Fruit fly (Drosophila melanogaster) whole organism, embryonic: Measurements from ENCODE around the gene Rpp30.

ENCODE experiments used
- Aef1 ChIP-seq: fragments of 200-800 bp; sonication (Bioruptor generic); IDR thresholded peaks from 3 replicates; pipeline ENCODE4 v1.3.6; 2022; ENCODE audit warnings: missing biosample characterization, missing genetic modification characterization
- Atf-2 ChIP-seq: fragments of 200-800 bp; sonication (Bioruptor generic); optimal IDR thresholded peaks from 2 replicates; lab custom pipeline; 2016; ENCODE audit warnings: missing biosample characterization, missing genetic modification characterization
- Atf6 ChIP-seq: fragments of 200-800 bp; sonication (Bioruptor generic); IDR thresholded peaks from 2 replicates; pipeline ENCODE4 v1.3.6; 2022; ENCODE audit warnings: missing biosample characterization, missing genetic modification characterization
- Bdp1 ChIP-seq: fragments of 200-800 bp; sonication (Bioruptor generic); optimal IDR thresholded peaks from 3 replicates; lab custom pipeline; 2016; ENCODE audit warnings: missing biosample characterization, missing genetic modification characterization
- CG11093 ChIP-seq: fragments of 200-800 bp; sonication (Bioruptor generic); IDR thresholded peaks from 3 replicates; pipeline ENCODE4 v1.3.6; 2022; ENCODE audit warnings: missing biosample characterization, missing genetic modification characterization
- CG12155 ChIP-seq: fragments of 200-800 bp; sonication (Bioruptor generic); optimal IDR thresholded peaks from 3 replicates; lab custom pipeline; 2016; ENCODE audit warnings: missing biosample characterization, missing genetic modification characterization
- CG1233 ChIP-seq: fragments of 200-800 bp; sonication (Bioruptor generic); optimal IDR thresholded peaks from 4 replicates; lab custom pipeline; 2018; ENCODE audit warnings: missing biosample characterization, mild to moderate bottlenecking, missing genetic modification characterization
- CG14710 ChIP-seq: fragments of 200-800 bp; sonication (Bioruptor generic); optimal IDR thresholded peaks from 3 replicates; lab custom pipeline; 2019; ENCODE audit warnings: missing biosample characterization, mild to moderate bottlenecking, missing genetic modification characterization, moderate library complexity
- CG14965 ChIP-seq: fragments of 200-800 bp; sonication (Bioruptor generic); optimal IDR thresholded peaks from 2 replicates; lab custom pipeline; 2016; ENCODE audit warnings: missing biosample characterization, missing genetic modification characterization, borderline replicate concordance
- CG18476 ChIP-seq: fragments of 200-800 bp; sonication (Bioruptor generic); optimal IDR thresholded peaks from 2 replicates; lab custom pipeline; 2016; ENCODE audit warnings: missing biosample characterization, mild to moderate bottlenecking, missing genetic modification characterization
- CG2120 ChIP-seq: fragments of 200-800 bp; sonication (Bioruptor generic); optimal IDR thresholded peaks from 3 replicates; lab custom pipeline; 2016; ENCODE audit warnings: missing biosample characterization, missing genetic modification characterization
- CG30403 ChIP-seq: fragments of 200-800 bp; sonication (Bioruptor generic); optimal IDR thresholded peaks from 3 replicates; lab custom pipeline; 2016; ENCODE audit warnings: missing biosample characterization, missing genetic modification characterization
- CG34422 ChIP-seq: fragments of 200-800 bp; sonication (Bioruptor generic); IDR thresholded peaks from 3 replicates; pipeline ENCODE4 v1.3.6; 2022; ENCODE audit warnings: missing biosample characterization, missing genetic modification characterization
- CG6654 ChIP-seq: fragments of 200-800 bp; sonication (Bioruptor generic); optimal IDR thresholded peaks from 2 replicates; lab custom pipeline; 2017; ENCODE audit warnings: missing biosample characterization, mild to moderate bottlenecking, missing genetic modification characterization
- CG8388 ChIP-seq: fragments of 200-800 bp; sonication (Bioruptor generic); optimal IDR thresholded peaks from 2 replicates; lab custom pipeline; 2019; ENCODE audit warnings: missing biosample characterization, mild to moderate bottlenecking, missing genetic modification characterization, moderate library complexity
- D ChIP-seq, 2 experiments: fragments of 200-800 bp in 1 of 2; fragments of >200 bp in 1 of 2; sonication (Bioruptor generic) in 1 of 2; optimal IDR thresholded peaks; 2 replicates in 1 of 2; 3 replicates in 1 of 2; lab custom pipeline; 2017; ENCODE audit warnings: mild to moderate bottlenecking in 1 of 2, missing biosample characterization in 1 of 2, missing genetic modification characterization in 1 of 2, missing genetic modification reagents in 1 of 2
- D19A ChIP-seq: fragments of 200-800 bp; optimal IDR thresholded peaks from 3 replicates; lab custom pipeline; 2019; ENCODE audit warnings: missing biosample characterization, mild to moderate bottlenecking, missing genetic modification characterization, moderate library complexity
- Dp ChIP-seq: fragments of 200-800 bp; sonication (Bioruptor generic); optimal IDR thresholded peaks from 2 replicates; lab custom pipeline; 2018; ENCODE audit warnings: missing biosample characterization, mild to moderate bottlenecking, missing genetic modification characterization, moderate library complexity
- Elba2 ChIP-seq: fragments of 200-800 bp; sonication (Bioruptor generic); optimal IDR thresholded peaks from 3 replicates; lab custom pipeline; 2016; ENCODE audit warnings: missing biosample characterization, missing genetic modification characterization
- Ets97D ChIP-seq: fragments of 200-800 bp; sonication (Bioruptor generic); optimal IDR thresholded peaks from 3 replicates; lab custom pipeline; 2016; ENCODE audit warnings: missing biosample characterization, missing genetic modification characterization
- HHEX ChIP-seq: fragments of 200-800 bp; sonication (Bioruptor generic); optimal IDR thresholded peaks from 3 replicates; lab custom pipeline; 2017; ENCODE audit warnings: missing biosample characterization, mild to moderate bottlenecking, missing genetic modification characterization, missing genetic modification reagents
- HLH3B ChIP-seq: fragments of 200-800 bp; sonication (Bioruptor generic); IDR thresholded peaks from 2 replicates; pipeline ENCODE4 v1.3.6; 2022; ENCODE audit warnings: missing biosample characterization, missing genetic modification characterization
- HLH54F ChIP-seq: fragments of 200-800 bp; sonication (Bioruptor generic); optimal IDR thresholded peaks from 3 replicates; lab custom pipeline; 2016; ENCODE audit warnings: missing biosample characterization, missing genetic modification characterization
- Hmx ChIP-seq: fragments of 200-800 bp; sonication (Bioruptor generic); optimal IDR thresholded peaks from 2 replicates; lab custom pipeline; 2016; ENCODE audit warnings: missing biosample characterization, missing genetic modification characterization
- Lpt ChIP-seq: fragments of >200 bp; optimal IDR thresholded peaks from 2 replicates; lab custom pipeline; 2018; ENCODE audit warnings: missing biosample characterization, missing genetic modification characterization
- Med ChIP-seq: fragments of 200-800 bp; sonication (Bioruptor generic); peaks from one replicate; lab custom pipeline; 2016; ENCODE audit warnings: missing biosample characterization, missing genetic modification characterization, mild to moderate bottlenecking, inconsistent platforms, moderate library complexity
- Nf-YB ChIP-seq: fragments of 200-800 bp; sonication (Bioruptor generic); optimal IDR thresholded peaks from 3 replicates; lab custom pipeline; 2019; ENCODE audit warnings: missing biosample characterization, mild to moderate bottlenecking, missing genetic modification characterization, moderate library complexity
- NfI ChIP-seq: fragments of 200-800 bp; sonication (Bioruptor generic); optimal IDR thresholded peaks from 3 replicates; lab custom pipeline; 2018; ENCODE audit warnings: missing biosample characterization, mild to moderate bottlenecking, missing genetic modification characterization, moderate library complexity
- Ssrp ChIP-seq: fragments of 200-800 bp; sonication (Bioruptor generic); optimal IDR thresholded peaks from 2 replicates; lab custom pipeline; 2018; ENCODE audit warnings: missing biosample characterization, mild to moderate bottlenecking, missing genetic modification characterization, moderate library complexity
- Trl ChIP-seq, 3 experiments: fragments of >200 bp in 2 of 3; fragments of 200-800 bp in 1 of 3; sonication (Bioruptor generic) in 1 of 3; optimal IDR thresholded peaks; 2 replicates in 1 of 3; 3 replicates in 2 of 3; lab custom pipeline; 2016 to 2017; ENCODE audit warnings: missing biosample characterization in 1 of 3, missing genetic modification characterization in 1 of 3
- Usf ChIP-seq: fragments of 200-800 bp; sonication (Bioruptor generic); optimal IDR thresholded peaks from 2 replicates; lab custom pipeline; 2017; ENCODE audit warnings: missing genotype, missing biosample characterization, missing genetic modification characterization
- ara ChIP-seq: fragments of 200-800 bp; sonication (Bioruptor generic); IDR thresholded peaks from 2 replicates; pipeline ENCODE4 v1.3.6; 2022; ENCODE audit warnings: missing biosample characterization, missing genetic modification characterization
- ato ChIP-seq: fragments of 200-800 bp; sonication (Bioruptor generic); IDR thresholded peaks from 2 replicates; pipeline ENCODE4 v1.3.6; 2022; ENCODE audit warnings: missing biosample characterization, missing genetic modification characterization; ENCODE audit not compliant: partially characterized antibody
- az2 ChIP-seq: fragments of 200-800 bp; sonication (Bioruptor generic); optimal IDR thresholded peaks from 3 replicates; lab custom pipeline; 2016; ENCODE audit warnings: missing biosample characterization, missing genetic modification characterization
- bcd ChIP-seq: fragments of 200-800 bp; sonication (Bioruptor generic); optimal IDR thresholded peaks from 2 replicates; lab custom pipeline; 2017; ENCODE audit warnings: missing biosample characterization, mild to moderate bottlenecking, missing genetic modification characterization
- cg ChIP-seq: fragments of 200-800 bp; sonication (Bioruptor generic); optimal IDR thresholded peaks from 3 replicates; lab custom pipeline; 2019; ENCODE audit warnings: missing biosample characterization, mild to moderate bottlenecking, missing genetic modification characterization, moderate library complexity
- corto ChIP-seq: fragments of 200-800 bp; sonication (Bioruptor generic); optimal IDR thresholded peaks from 2 replicates; lab custom pipeline; 2016; ENCODE audit warnings: missing biosample characterization, mild to moderate bottlenecking, missing genetic modification characterization, moderate library complexity
- crc ChIP-seq: fragments of 200-800 bp; sonication (Bioruptor generic); optimal IDR thresholded peaks from 2 replicates; lab custom pipeline; 2016; ENCODE audit warnings: missing biosample characterization, missing genetic modification characterization
- fd64A ChIP-seq: fragments of 200-800 bp; sonication (Bioruptor generic); optimal IDR thresholded peaks from 3 replicates; lab custom pipeline; 2018; ENCODE audit warnings: missing biosample characterization, mild to moderate bottlenecking, missing genetic modification characterization
- nau ChIP-seq: fragments of 200-800 bp; sonication (Bioruptor generic); optimal IDR thresholded peaks from 3 replicates; lab custom pipeline; 2017; ENCODE audit warnings: missing biosample characterization, mild to moderate bottlenecking, missing genetic modification characterization, missing genetic modification reagents
- nom ChIP-seq: fragments of 200-800 bp; sonication (Bioruptor generic); optimal IDR thresholded peaks from 2 replicates; lab custom pipeline; 2017; ENCODE audit warnings: missing biosample characterization, missing genetic modification characterization, mild to moderate bottlenecking, moderate library complexity, missing genetic modification reagents
- org-1 ChIP-seq: fragments of 200-800 bp; sonication (Bioruptor generic); optimal IDR thresholded peaks from 2 replicates; lab custom pipeline; 2017; ENCODE audit warnings: missing biosample characterization, missing genetic modification characterization
- psq ChIP-seq: fragments of 200-800 bp; sonication (Bioruptor generic); optimal IDR thresholded peaks from 2 replicates; lab custom pipeline; 2017; ENCODE audit warnings: missing biosample characterization, missing genetic modification characterization
- pum ChIP-seq: fragments of 200-800 bp; sonication (Bioruptor generic); optimal IDR thresholded peaks from 2 replicates; lab custom pipeline; 2016; ENCODE audit warnings: missing biosample characterization, missing genetic modification characterization
- scrt ChIP-seq: fragments of 200-800 bp; sonication (Bioruptor generic); optimal IDR thresholded peaks from 2 replicates; lab custom pipeline; 2018; ENCODE audit warnings: missing biosample characterization, mild to moderate bottlenecking, missing genetic modification characterization, moderate library complexity
- shn ChIP-seq: fragments of 200-800 bp; sonication (Bioruptor generic); optimal IDR thresholded peaks from 3 replicates; lab custom pipeline; 2016; ENCODE audit warnings: missing biosample characterization, missing genetic modification characterization
- sisA ChIP-seq: fragments of 200-800 bp; sonication (Bioruptor generic); IDR thresholded peaks from 2 replicates; pipeline ENCODE4 v1.3.6; 2022; ENCODE audit warnings: missing biosample characterization, missing genetic modification characterization
- stc ChIP-seq: fragments of 200-800 bp; sonication (Bioruptor generic); IDR thresholded peaks from 2 replicates; pipeline ENCODE4 v1.3.6; 2022; ENCODE audit warnings: missing biosample characterization, missing genetic modification characterization
- zfh2 ChIP-seq: fragments of 200-800 bp; sonication (Bioruptor generic); optimal IDR thresholded peaks from 2 replicates; lab custom pipeline; 2016; ENCODE audit warnings: missing biosample characterization, missing genetic modification characterization

The Rpp30 gene

DNA sequence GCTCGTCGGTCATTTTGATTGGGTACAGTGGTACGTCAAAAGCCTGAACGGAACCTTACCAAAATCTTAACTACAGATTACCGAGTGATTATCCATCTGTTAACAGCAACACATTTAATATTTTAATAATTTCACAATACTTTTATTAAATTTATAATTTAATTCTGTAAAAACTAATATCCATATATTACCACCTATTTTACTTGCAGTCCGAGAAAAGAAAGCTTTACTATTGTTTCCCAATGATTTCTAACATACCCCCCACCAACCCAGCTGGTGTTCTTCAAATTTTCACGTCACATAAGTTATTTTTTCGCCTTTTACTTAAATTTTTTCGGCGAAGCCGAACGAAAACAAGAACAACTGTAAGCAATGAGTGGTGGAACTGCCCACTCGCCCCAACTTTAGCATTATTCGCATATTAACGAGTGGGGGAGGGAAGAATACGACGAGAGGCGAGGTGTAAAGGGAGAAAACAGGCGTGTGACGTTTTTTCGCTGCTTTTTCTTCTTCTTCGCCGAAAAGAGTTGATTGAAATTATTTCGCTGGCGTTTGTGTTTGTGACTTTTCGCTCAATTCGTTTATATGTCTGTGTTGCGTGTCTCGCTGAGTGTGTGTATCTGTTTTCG lies 4.2 kb downstream of the Rpp30 start (continued):
- no peak for TF ChIP-seq Dp (GFP tag; lab: Kevin White, UChicago)
- peak in 1 of 2 experiments; percentile 45 for TF ChIP-seq Trl (optimal IDR thresholded peaks at IDR 0.05; lab: Kevin White, UChicago)
- no peak for TF ChIP-seq Trl (GFP tag; optimal IDR thresholded peaks at IDR 0.05; lab: Kevin White, UChicago)
- no peak for TF ChIP-seq shn
- TF ChIP-seq Nf-YB (GFP tag; lab: Kevin White, UChicago): peak; percentile 51
- no peak for TF ChIP-seq Bdp1 (GFP tag; lab: Kevin White, UChicago)
- no peak for TF ChIP-seq Atf-2 (GFP tag; lab: Kevin White, UChicago)
- peak; percentile 43; the same call in 1 of the 2 replicates for TF ChIP-seq Atf6 (GFP tag; lab: Robert Waterston, UW)
- peak; percentile 12 for TF ChIP-seq CG14710 (tag; lab: Kevin White, UChicago)
- no peak for TF ChIP-seq crc (GFP tag; lab: Kevin White, UChicago)
- TF ChIP-seq Lpt (GFP tag; lab: Kevin White, UChicago): no peak
- TF ChIP-seq CG1233 (GFP tag; lab: Kevin White, UChicago): peak; percentile 41
- TF ChIP-seq Usf (GFP tag; lab: Kevin White, UChicago): peak; percentile 19
- peak; percentile 56 for TF ChIP-seq CG30403
- TF ChIP-seq Elba2 (GFP tag; lab: Kevin White, UChicago): no peak
- no peak for TF ChIP-seq ato (GFP tag; lab: Robert Waterston, UW)
- peak; percentile 51 for TF ChIP-seq D19A (tag; lab: Kevin White, UChicago)
- no peak for TF ChIP-seq CG34422 (GFP tag; lab: Robert Waterston, UW)
- TF ChIP-seq stc: no peak
- 0 out of 3 replicates have a peak, but pooled peaks have one; percentile 40 for TF ChIP-seq CG11093
- TF ChIP-seq Ets97D (GFP tag; lab: Kevin White, UChicago): no peak
- TF ChIP-seq Ssrp (tag; lab: Kevin White, UChicago): peak; percentile 24
- no peak for TF ChIP-seq HLH54F (GFP tag; lab: Kevin White, UChicago)
- TF ChIP-seq CG12155 (GFP tag; lab: Kevin White, UChicago): peak; percentile 99
- TF ChIP-seq fd64A: no peak
- TF ChIP-seq CG6654 (GFP tag; lab: Kevin White, UChicago): peak; percentile 39
- peak; percentile 47 for TF ChIP-seq scrt (GFP tag; lab: Kevin White, UChicago)
- TF ChIP-seq CG2120 (GFP tag; lab: Kevin White, UChicago): peak; percentile 66
- TF ChIP-seq HHEX (GFP tag; lab: Kevin White, UChicago): peak; percentile 73
- no peak for TF ChIP-seq HLH3B
- peak; percentile 7 for TF ChIP-seq corto (GFP tag; lab: Kevin White, UChicago)
- peak; percentile 24 for TF ChIP-seq zfh2 (GFP tag; lab: Kevin White, UChicago)
- TF ChIP-seq Aef1 (GFP tag; lab: Robert Waterston, UW): no peak
- TF ChIP-seq CG18476 (GFP tag; lab: Kevin White, UChicago): no peak
- no peak for TF ChIP-seq nom (GFP tag; lab: Kevin White, UChicago)
- TF ChIP-seq CG8388 (GFP tag; lab: Kevin White, UChicago): peak; percentile 29
- peak; percentile 66 for TF ChIP-seq Med (GFP tag; lab: Kevin White, UChicago)
- peak; percentile 23 for TF ChIP-seq az2
- TF ChIP-seq nau (GFP tag; lab: Kevin White, UChicago): peak; percentile 31
- no peak for TF ChIP-seq Hmx (GFP tag; lab: Kevin White, UChicago)
- TF ChIP-seq pum (GFP tag; lab: Kevin White, UChicago): no peak
- peak; percentile 58 for TF ChIP-seq NfI (GFP tag; lab: Kevin White, UChicago)
- TF ChIP-seq ara (GFP tag; lab: Robert Waterston, UW): no peak
- TF ChIP-seq D (optimal IDR thresholded peaks at IDR 0.05; lab: Kevin White, UChicago): no peak
- TF ChIP-seq D (GFP tag; optimal IDR thresholded peaks at IDR 0.05; lab: Kevin White, UChicago): no peak
- no peak for TF ChIP-seq CG14965 (GFP tag; lab: Kevin White, UChicago)
- peak; percentile 56 for TF ChIP-seq cg (GFP tag; lab: Kevin White, UChicago)
- TF ChIP-seq sisA (GFP tag; lab: Robert Waterston, UW): 0 out of 2 replicates have a peak, but pooled peaks have one; percentile 12
- TF ChIP-seq psq: peak; percentile 27
- TF ChIP-seq org-1 (GFP tag; lab: Kevin White, UChicago): peak; percentile 66
- TF ChIP-seq bcd (GFP tag; lab: Kevin White, UChicago): peak; percentile 60
